Worm (Caenorhabditis elegans) whole organism, late embryonic: ENCODE data around the gene F41E6.1.

Experiments
- C08G9.2 ChIP-seq: sonication (generic microtip); optimal IDR thresholded peaks from 2 replicates; lab custom pipeline; 2016; ENCODE audit warnings: mild to moderate bottlenecking, missing genetic modification characterization, moderate library complexity, missing compliant biosample characterization
- F13H6.1 ChIP-seq: sonication (generic microtip); optimal IDR thresholded peaks from 2 replicates; lab custom pipeline; 2016; ENCODE audit warnings: missing genetic modification characterization, missing compliant biosample characterization
- ceh-14 ChIP-seq: sonication (generic microtip); optimal IDR thresholded peaks from 2 replicates; lab custom pipeline; 2016; ENCODE audit warnings: missing genotype, missing genetic modification characterization, missing compliant biosample characterization
- ceh-18 ChIP-seq: sonication (generic microtip); optimal IDR thresholded peaks from 2 replicates; lab custom pipeline; 2016; ENCODE audit warnings: missing genetic modification characterization, missing compliant biosample characterization
- ceh-2 ChIP-seq: sonication (generic microtip); optimal IDR thresholded peaks from 2 replicates; lab custom pipeline; 2016; ENCODE audit warnings: missing genotype, missing genetic modification characterization, missing compliant biosample characterization
- ceh-24 ChIP-seq: sonication (generic microtip); optimal IDR thresholded peaks from 2 replicates; lab custom pipeline; 2016; ENCODE audit warnings: mild to moderate bottlenecking, missing genetic modification characterization, missing compliant biosample characterization
- ceh-6 ChIP-seq: fragments of 200-800 bp; sonication (Bioruptor generic); optimal IDR thresholded peaks from 2 replicates; lab custom pipeline; 2018; ENCODE audit warnings: mild to moderate bottlenecking, missing genetic modification characterization, missing compliant biosample characterization
- ceh-9 ChIP-seq: sonication (generic microtip); optimal IDR thresholded peaks from 2 replicates; lab custom pipeline; 2016; ENCODE audit warnings: mild to moderate bottlenecking, missing genetic modification characterization, inconsistent platforms, missing compliant biosample characterization
- che-1 ChIP-seq: sonication (generic microtip); optimal IDR thresholded peaks from 2 replicates; lab custom pipeline; 2016; ENCODE audit warnings: mild to moderate bottlenecking, missing genetic modification characterization, missing compliant biosample characterization
- dmd-4 ChIP-seq: sonication (generic microtip); optimal IDR thresholded peaks from 2 replicates; lab custom pipeline; 2016; ENCODE audit warnings: borderline replicate concordance, missing genetic modification characterization, missing compliant biosample characterization
- dve-1 ChIP-seq: sonication (generic microtip); optimal IDR thresholded peaks from 2 replicates; lab custom pipeline; 2017; ENCODE audit warnings: antibody characterized with exemption, mild to moderate bottlenecking, missing genetic modification characterization, missing compliant biosample characterization
- elt-2 ChIP-seq: sonication (generic microtip); optimal IDR thresholded peaks from 2 replicates; lab custom pipeline; 2016; ENCODE audit warnings: missing genetic modification reagents, missing genetic modification characterization, missing compliant biosample characterization
- elt-4 ChIP-seq: sonication (generic microtip); optimal IDR thresholded peaks from 2 replicates; lab custom pipeline; 2016; ENCODE audit warnings: missing genetic modification characterization, missing compliant biosample characterization
- ets-4 ChIP-seq: sonication (generic microtip); optimal IDR thresholded peaks from 2 replicates; lab custom pipeline; 2016; ENCODE audit warnings: missing genetic modification characterization, missing compliant biosample characterization
- eyg-1 ChIP-seq: sonication (generic microtip); optimal IDR thresholded peaks from 2 replicates; lab custom pipeline; 2016; ENCODE audit warnings: missing genotype, missing genetic modification characterization, missing compliant biosample characterization
- fax-1 ChIP-seq: sonication (generic microtip); optimal IDR thresholded peaks from 2 replicates; lab custom pipeline; 2016; ENCODE audit warnings: missing genotype, missing genetic modification characterization, missing compliant biosample characterization
- fkh-10 ChIP-seq: fragments of 150-350 bp; optimal IDR thresholded peaks from 2 replicates; lab custom pipeline; 2014; ENCODE audit warnings: missing biosample characterization, missing genetic modification reagents, missing genetic modification characterization
- gmeb-2 ChIP-seq: sonication (generic microtip); optimal IDR thresholded peaks from 2 replicates; lab custom pipeline; 2016; ENCODE audit warnings: missing genetic modification characterization, inconsistent platforms, missing compliant biosample characterization
- hlh-13 ChIP-seq: fragments of 200-800 bp; sonication (Bioruptor generic); optimal IDR thresholded peaks from 2 replicates; lab custom pipeline; 2018; ENCODE audit warnings: mild to moderate bottlenecking, missing genetic modification characterization, missing compliant biosample characterization
- hlh-6 ChIP-seq: sonication (generic microtip); optimal IDR thresholded peaks from 2 replicates; lab custom pipeline; 2016; ENCODE audit warnings: missing genotype, missing genetic modification characterization, missing compliant biosample characterization
- lim-6 ChIP-seq: sonication (generic microtip); optimal IDR thresholded peaks from 2 replicates; lab custom pipeline; 2016; ENCODE audit warnings: missing genetic modification characterization, missing compliant biosample characterization
- mec-3 ChIP-seq: sonication (generic microtip); optimal IDR thresholded peaks from 2 replicates; lab custom pipeline; 2016; ENCODE audit warnings: borderline replicate concordance, missing genetic modification characterization, missing compliant biosample characterization
- npax-4 ChIP-seq: sonication (generic microtip); optimal IDR thresholded peaks from 2 replicates; lab custom pipeline; 2016; ENCODE audit warnings: missing genetic modification characterization, missing compliant biosample characterization
- odd-2 ChIP-seq: sonication (generic microtip); optimal IDR thresholded peaks from 2 replicates; lab custom pipeline; 2017; ENCODE audit warnings: antibody characterized with exemption, mild to moderate bottlenecking, missing genetic modification characterization, missing compliant biosample characterization
- pag-3 ChIP-seq: sonication (generic microtip); optimal IDR thresholded peaks from 2 replicates; lab custom pipeline; 2016; ENCODE audit warnings: missing compliant biosample characterization, missing genetic modification characterization, borderline replicate concordance
- pat-9 ChIP-seq: fragments of 200-800 bp; sonication (Bioruptor generic); optimal IDR thresholded peaks from 2 replicates; lab custom pipeline; 2018; ENCODE audit warnings: mild to moderate bottlenecking, missing genetic modification characterization, moderate library complexity, missing compliant biosample characterization
- pax-1 ChIP-seq: fragments of 150-350 bp; optimal IDR thresholded peaks from 2 replicates; lab custom pipeline; 2014; ENCODE audit warnings: missing biosample characterization, missing genetic modification characterization
- pqm-1 ChIP-seq: sonication (generic microtip); optimal IDR thresholded peaks from 2 replicates; lab custom pipeline; 2016; ENCODE audit warnings: missing genetic modification characterization, missing compliant biosample characterization
- rnt-1 ChIP-seq: sonication (generic microtip); optimal IDR thresholded peaks from 2 replicates; lab custom pipeline; 2016; ENCODE audit warnings: missing genetic modification characterization, missing compliant biosample characterization
- sox-4 ChIP-seq: sonication (generic microtip); optimal IDR thresholded peaks from 2 replicates; lab custom pipeline; 2017; ENCODE audit warnings: mild to moderate bottlenecking, missing genetic modification characterization, inconsistent platforms, missing compliant biosample characterization
- tbx-7 ChIP-seq: sonication (generic microtip); optimal IDR thresholded peaks from 2 replicates; lab custom pipeline; 2016; ENCODE audit warnings: missing genotype, missing genetic modification characterization, missing compliant biosample characterization
- ttx-3 ChIP-seq: sonication (generic microtip); optimal IDR thresholded peaks from 2 replicates; lab custom pipeline; 2016; ENCODE audit warnings: missing genetic modification reagents, missing genetic modification characterization, missing compliant biosample characterization
- unc-3 ChIP-seq, 2 experiments: fragments of 200-800 bp in 1 of 2; sonication (Bioruptor generic) in 1 of 2; sonication (generic microtip) in 1 of 2; conservative IDR thresholded peaks in 1 of 2; optimal IDR thresholded peaks in 1 of 2; 2 replicates each; pipeline versions ENCODE4 v1.3.6 to Lab custom; 2016 to 2022; ENCODE audit warnings: missing compliant biosample characterization in 2 of 2, missing genetic modification characterization in 2 of 2, missing genetic modification reagents in 1 of 2
- unc-42 ChIP-seq: sonication (generic microtip); optimal IDR thresholded peaks from 2 replicates; lab custom pipeline; 2016; ENCODE audit warnings: missing genotype, missing genetic modification characterization, missing compliant biosample characterization
- unc-86 ChIP-seq: sonication (generic microtip); optimal IDR thresholded peaks from 2 replicates; lab custom pipeline; 2016; ENCODE audit warnings: missing genetic modification characterization, missing compliant biosample characterization
- zip-5 ChIP-seq: sonication (generic microtip); optimal IDR thresholded peaks from 2 replicates; lab custom pipeline; 2016; ENCODE audit warnings: missing genetic modification characterization, missing compliant biosample characterization

F41E6.1 gene

ce11 chrV:8636907-8637306 is 14.5 kb downstream of the F41E6.1 start, which contains the start of gene grl-12:
TSS of gene grl-12 (minus strand) at chrV:8637007.
- TF ChIP-seq F13H6.1 (tag; lab: Kevin White, UChicago) (no peak), unc-3 (GFP tag; conservative IDR thresholded peaks at IDR 0.05; lab: Robert Waterston, UW) (no peak), unc-3 (tag; optimal IDR thresholded peaks at IDR 0.05; lab: Kevin White, UChicago) (no peak), hlh-13 (no peak), ceh-14 (tag; lab: Kevin White, UChicago) (no peak)
- TF ChIP-seq, all 69 proteins: peak for 0

- no peak for TF ChIP-seq ets-4 (tag; lab: Kevin White, UChicago)
- no peak for TF ChIP-seq pqm-1
- TF ChIP-seq fkh-10 = no peak
- no peak for TF ChIP-seq ttx-3 (tag; lab: Kevin White, UChicago)
- no peak for TF ChIP-seq dmd-4 (tag; lab: Kevin White, UChicago)
- TF ChIP-seq pax-1 (tag; lab: Kevin White, UChicago) = no peak
- no peak for TF ChIP-seq zip-5 (tag; lab: Kevin White, UChicago)
- no peak for TF ChIP-seq sox-4 (tag; lab: Kevin White, UChicago)
- TF ChIP-seq rnt-1 (tag; lab: Kevin White, UChicago) = no peak
- TF ChIP-seq unc-86 (tag; lab: Kevin White, UChicago) = no peak
- no peak for TF ChIP-seq odd-2
- TF ChIP-seq elt-2 (tag; lab: Kevin White, UChicago) = no peak
- TF ChIP-seq che-1 (tag; lab: Kevin White, UChicago) = no peak
- TF ChIP-seq ceh-14 (tag; lab: Kevin White, UChicago) = no peak
- no peak for TF ChIP-seq ceh-24 (tag; lab: Kevin White, UChicago)
- TF ChIP-seq hlh-6 = no peak
- no peak for TF ChIP-seq ceh-18 (tag; lab: Kevin White, UChicago)
- TF ChIP-seq mec-3 (tag; lab: Kevin White, UChicago) = no peak
These were observed 15.4 kb downstream of the F41E6.1 start, which contains the start of the genes F28A12.10 and acd-4 for ce11 chrV:8637666-8638271. TSS of gene F28A12.10 (minus strand) at chrV:8637766. TSS of gene acd-4 (plus strand) at chrV:8638221.

ce11 chrV:8641266-8641665 is 18.9 kb downstream of the F41E6.1 start, which contains the start of gene F28A12.3:
TSS of gene F28A12.3 (minus strand) at chrV:8641366.
- TF ChIP-seq unc-42 (tag; lab: Kevin White, UChicago) (no peak), C08G9.2 (no peak), fax-1 (tag; lab: Kevin White, UChicago) (no peak), sox-4 (tag; lab: Kevin White, UChicago) (no peak), che-1 (tag; lab: Kevin White, UChicago) (no peak), elt-4 (no peak), ceh-9 (tag; lab: Kevin White, UChicago) (no peak), eyg-1 (tag; lab: Kevin White, UChicago) (no peak), unc-3 (GFP tag; conservative IDR thresholded peaks at IDR 0.05; lab: Robert Waterston, UW) (no peak), unc-3 (tag; optimal IDR thresholded peaks at IDR 0.05; lab: Kevin White, UChicago) (no peak), elt-2 (tag; lab: Kevin White, UChicago) (no peak), gmeb-2 (tag; lab: Kevin White, UChicago) (no peak), ceh-2 (tag; lab: Kevin White, UChicago) (no peak), lim-6 (no peak), pat-9 (tag; lab: Kevin White, UChicago) (no peak), pag-3 (tag; lab: Kevin White, UChicago) (no peak), mec-3 (tag; lab: Kevin White, UChicago) (no peak)
- TF ChIP-seq, all 69 proteins: peak for 0

- TF ChIP-seq hlh-13 = no peak
- TF ChIP-seq tbx-7 (tag; lab: Kevin White, UChicago) = no peak
- no peak for TF ChIP-seq ceh-18 (tag; lab: Kevin White, UChicago)
- TF ChIP-seq dve-1 = no peak
- no peak for TF ChIP-seq ceh-6 (GFP tag; lab: Kevin White, UChicago)
- TF ChIP-seq npax-4 = no peak
- no peak for TF ChIP-seq C08G9.2
- no peak for TF ChIP-seq gmeb-2 (tag; lab: Kevin White, UChicago)
These were observed 20.7 kb downstream of the F41E6.1 start, which contains the start of gene asp-13 for ce11 chrV:8643093-8643492. TSS of gene asp-13 (minus strand) at chrV:8643193.
